Worm (Caenorhabditis elegans) whole organism, L4 larva: ENCODE data around the gene Y49F6B.14.
A peak's percentile ranks its signal among the peaks of the same experiment; 100 is the strongest.
"Not testable (repeated sequence)": the region's sequence is repeated elsewhere in the genome, so short reads cannot be mapped to it uniquely, and the experiment has no call there.

Experiments used
- F10B5.3 ChIP-seq: sonication (generic microtip); optimal IDR thresholded peaks from 2 replicates; lab custom pipeline; 2016; ENCODE audit warnings: mild to moderate bottlenecking, missing genetic modification characterization, missing compliant biosample characterization
- F37D6.2 ChIP-seq: sonication (generic microtip); optimal IDR thresholded peaks from 2 replicates; lab custom pipeline; 2016; ENCODE audit warnings: mild to moderate bottlenecking, missing genetic modification characterization, missing compliant biosample characterization
- F44E2.7 ChIP-seq: fragments of 200-800 bp; sonication (Bioruptor generic); IDR thresholded peaks from 2 replicates; pipeline ENCODE4 v2.1.2; 2022; ENCODE audit warnings: missing genetic modification characterization, missing compliant biosample characterization
- T26A8.4 ChIP-seq: fragments of 200-800 bp; sonication (Bioruptor generic); IDR thresholded peaks from 2 replicates; pipeline ENCODE4 v1.3.6; 2022; ENCODE audit warnings: missing genetic modification characterization, missing compliant biosample characterization
- Y75B8A.6 ChIP-seq: fragments of 200-800 bp; sonication (Bioruptor generic); IDR thresholded peaks from 2 replicates; pipeline ENCODE4 v1.3.6; 2022; ENCODE audit warnings: missing genetic modification reagents, missing genetic modification characterization, missing compliant biosample characterization
- aha-1 ChIP-seq: fragments of 150-350 bp; peaks from one replicate; lab custom pipeline; 2014; ENCODE audit warnings: missing biosample characterization, missing genetic modification characterization
- attf-4 ChIP-seq: sonication (generic microtip); optimal IDR thresholded peaks from 3 replicates; lab custom pipeline; 2017; ENCODE audit warnings: missing biosample characterization, missing genetic modification characterization
- ceh-44 ChIP-seq: fragments of 200-800 bp; sonication (Bioruptor generic); IDR thresholded peaks from 2 replicates; pipeline ENCODE4 v1.3.6; 2022; ENCODE audit warnings: missing genetic modification reagents, missing genetic modification characterization, missing compliant biosample characterization
- cey-2 ChIP-seq: sonication (generic microtip); optimal IDR thresholded peaks from 3 replicates; lab custom pipeline; 2017; ENCODE audit warnings: missing genetic modification characterization, mild to moderate bottlenecking, missing compliant biosample characterization, antibody characterized with exemption, borderline replicate concordance; ENCODE audit not compliant: insufficient read depth
- ctbp-1 ChIP-seq: fragments of 200-800 bp; sonication (Bioruptor generic); IDR thresholded peaks from 2 replicates; pipeline ENCODE4 v1.3.6; 2022; ENCODE audit warnings: missing genetic modification reagents, missing genetic modification characterization, missing compliant biosample characterization
- daf-19 ChIP-seq: fragments of 200-800 bp; sonication (Bioruptor generic); conservative IDR thresholded peaks from 2 replicates; pipeline ENCODE4 v1.3.6; 2022; ENCODE audit warnings: missing genetic modification characterization, missing compliant biosample characterization
- dmd-6 ChIP-seq: fragments of 200-800 bp; sonication (Bioruptor generic); IDR thresholded peaks from 2 replicates; pipeline ENCODE4 v1.3.6; 2022; ENCODE audit warnings: missing genetic modification reagents, missing genetic modification characterization, missing compliant biosample characterization
- dmd-9 ChIP-seq: fragments of 200-800 bp; sonication (Bioruptor generic); IDR thresholded peaks from 2 replicates; pipeline ENCODE4 v1.3.6; 2022; ENCODE audit warnings: missing genetic modification reagents, missing genetic modification characterization, missing compliant biosample characterization
- dpl-1 ChIP-seq: fragments of 150-350 bp; optimal IDR thresholded peaks from 2 replicates; lab custom pipeline; 2014; ENCODE audit warnings: missing biosample characterization, missing genetic modification reagents, missing genetic modification characterization
- duxl-1 ChIP-seq: sonication (generic microtip); optimal IDR thresholded peaks from 2 replicates; lab custom pipeline; 2016; ENCODE audit warnings: mild to moderate bottlenecking, missing genetic modification characterization, moderate library complexity, missing compliant biosample characterization; ENCODE audit not compliant: poor library complexity
- dve-1 ChIP-seq: sonication (generic microtip); optimal IDR thresholded peaks from 2 replicates; lab custom pipeline; 2017; ENCODE audit warnings: antibody characterized with exemption, mild to moderate bottlenecking, missing genetic modification characterization, missing compliant biosample characterization; ENCODE audit not compliant: insufficient read depth
- hif-1 ChIP-seq, 2 experiments: sonication (generic microtip); optimal IDR thresholded peaks; 2 replicates each; lab custom pipeline; 2016 to 2017; ENCODE audit warnings: missing compliant biosample characterization in 2 of 2, missing genetic modification characterization in 2 of 2, missing genetic modification reagents in 2 of 2, missing genotype in 2 of 2, mild to moderate bottlenecking in 1 of 2
- hlh-11 ChIP-seq: fragments of 200-800 bp; sonication (Bioruptor generic); optimal IDR thresholded peaks from 2 replicates; lab custom pipeline; 2018; ENCODE audit warnings: mild to moderate bottlenecking, missing genetic modification characterization, missing compliant biosample characterization
- hlh-30 ChIP-seq: sonication (generic microtip); optimal IDR thresholded peaks from 2 replicates; lab custom pipeline; 2017; ENCODE audit warnings: antibody characterized with exemption, mild to moderate bottlenecking, missing genetic modification characterization, missing compliant biosample characterization; ENCODE audit not compliant: insufficient read depth
- hmg-1.1 ChIP-seq: fragments of 200-800 bp; sonication (Bioruptor generic); IDR thresholded peaks from 2 replicates; pipeline ENCODE4 v1.3.6; 2022; ENCODE audit warnings: missing genetic modification reagents, missing genetic modification characterization, missing compliant biosample characterization
- lin-15B ChIP-seq: fragments of 150-350 bp; sonication (generic microtip); optimal IDR thresholded peaks from 3 replicates; lab custom pipeline; 2014; ENCODE audit warnings: missing biosample characterization, missing genetic modification characterization
- lin-29 ChIP-seq: fragments of 200-800 bp; sonication (Bioruptor generic); IDR thresholded peaks from 2 replicates; pipeline ENCODE4 v1.3.6; 2022; ENCODE audit warnings: missing genetic modification reagents, missing genetic modification characterization, missing compliant biosample characterization
- lsy-2 ChIP-seq, 2 experiments: fragments of 150-350 bp in 1 of 2; sonication (generic microtip) in 1 of 2; optimal IDR thresholded peaks; 2 replicates each; lab custom pipeline; 2014 to 2017; ENCODE audit warnings: missing biosample characterization in 2 of 2, missing genetic modification characterization in 2 of 2
- madf-5 ChIP-seq, 2 experiments: fragments of 200-800 bp; sonication (Bioruptor generic); IDR thresholded peaks; 2 replicates each; pipeline ENCODE4 v1.3.6; 2022; ENCODE audit warnings: missing compliant biosample characterization in 2 of 2, missing genetic modification characterization in 2 of 2
- mes-2 ChIP-seq: sonication (generic microtip); optimal IDR thresholded peaks from 2 replicates; lab custom pipeline; 2016; ENCODE audit warnings: missing genotype, mild to moderate bottlenecking, missing genetic modification characterization, missing compliant biosample characterization; ENCODE audit not compliant: poor library complexity, severe bottlenecking
- mxl-3 ChIP-seq: fragments of 200-800 bp; sonication (Bioruptor generic); optimal IDR thresholded peaks from 2 replicates; lab custom pipeline; 2018; ENCODE audit warnings: mild to moderate bottlenecking, missing genetic modification characterization, missing compliant biosample characterization
- nhr-11 ChIP-seq: fragments of 150-350 bp; optimal IDR thresholded peaks from 2 replicates; lab custom pipeline; 2014; ENCODE audit warnings: missing biosample characterization, missing genetic modification characterization
- nhr-25 ChIP-seq: sonication (generic microtip); optimal IDR thresholded peaks from 2 replicates; lab custom pipeline; 2017; ENCODE audit warnings: missing genetic modification characterization, mild to moderate bottlenecking, missing compliant biosample characterization, antibody characterized with exemption, moderate library complexity, borderline replicate concordance; ENCODE audit not compliant: insufficient read depth
- nhr-41 ChIP-seq: fragments of 200-800 bp; sonication (Bioruptor generic); IDR thresholded peaks from 2 replicates; pipeline ENCODE4 v1.3.6; 2022; ENCODE audit warnings: missing genetic modification reagents, missing genetic modification characterization, missing compliant biosample characterization
- nhr-6 ChIP-seq: fragments of 150-350 bp; optimal IDR thresholded peaks from 2 replicates; lab custom pipeline; 2014; ENCODE audit warnings: missing biosample characterization, missing genetic modification characterization
- nhr-77 ChIP-seq: fragments of 150-350 bp; optimal IDR thresholded peaks from 2 replicates; lab custom pipeline; 2014; ENCODE audit warnings: missing biosample characterization, missing genetic modification characterization
- pha-4 ChIP-seq, 2 experiments: fragments of 150-350 bp in 1 of 2; fragments of 200-800 bp in 1 of 2; sonication (Bioruptor generic) in 1 of 2; IDR thresholded peaks in 1 of 2; optimal IDR thresholded peaks in 1 of 2; 2 replicates each; pipeline versions ENCODE4 v1.3.6 to Lab custom; 2014 to 2022; ENCODE audit warnings: missing genetic modification characterization in 2 of 2, missing genetic modification reagents in 2 of 2, missing biosample characterization in 1 of 2, missing compliant biosample characterization in 1 of 2
- php-3 ChIP-seq: fragments of 200-800 bp; sonication (Bioruptor generic); IDR thresholded peaks from 2 replicates; pipeline ENCODE4 v1.3.6; 2022; ENCODE audit warnings: missing genetic modification reagents, missing genetic modification characterization, missing compliant biosample characterization
- rbr-2 ChIP-seq: sonication (generic microtip); optimal IDR thresholded peaks from 2 replicates; lab custom pipeline; 2016; ENCODE audit warnings: missing genotype, missing genetic modification characterization, missing compliant biosample characterization
- saeg-2 ChIP-seq: fragments of 200-800 bp; sonication (Bioruptor generic); IDR thresholded peaks from 2 replicates; pipeline ENCODE4 v1.3.6; 2022; ENCODE audit warnings: missing genetic modification reagents, missing genetic modification characterization, missing compliant biosample characterization
- set-16 ChIP-seq: fragments of 200-800 bp; sonication (Bioruptor generic); IDR thresholded peaks from 2 replicates; pipeline ENCODE4 v1.3.6; 2022; ENCODE audit warnings: missing genetic modification reagents, missing genetic modification characterization, missing compliant biosample characterization
- skn-1 ChIP-seq: fragments of 150-350 bp; optimal IDR thresholded peaks from 2 replicates; lab custom pipeline; 2014; ENCODE audit warnings: missing biosample characterization, missing genetic modification characterization
- spr-3 ChIP-seq: fragments of 200-800 bp; sonication (Bioruptor generic); optimal IDR thresholded peaks from 2 replicates; lab custom pipeline; 2018; ENCODE audit warnings: mild to moderate bottlenecking, missing genetic modification characterization, missing compliant biosample characterization
- tag-97 ChIP-seq: fragments of 200-800 bp; sonication (Bioruptor generic); IDR thresholded peaks from 2 replicates; pipeline ENCODE4 v1.3.6; 2022; ENCODE audit warnings: missing genetic modification characterization, missing compliant biosample characterization
- vab-7 ChIP-seq: fragments of 200-800 bp; sonication (Bioruptor generic); IDR thresholded peaks from 2 replicates; pipeline ENCODE4 v1.3.6; 2022; ENCODE audit warnings: missing genetic modification reagents, missing genetic modification characterization, missing compliant biosample characterization
- zfp-2 ChIP-seq: sonication (generic microtip); optimal IDR thresholded peaks from 2 replicates; lab custom pipeline; 2016; ENCODE audit warnings: mild to moderate bottlenecking, missing genetic modification characterization, missing compliant biosample characterization
- ztf-7 ChIP-seq: fragments of 150-350 bp; optimal IDR thresholded peaks from 2 replicates; lab custom pipeline; 2014; ENCODE audit warnings: missing biosample characterization, missing genetic modification characterization

Y49F6B.14 gene

ce11 chrII:3540151-3540550, 24.9 kb upstream of the Y49F6B.14 start:
- TF ChIP-seq tag-97 (GFP tag; lab: Robert Waterston, UW), result no peak
- peak; percentile 69; the same call in 1 of the 2 replicates for TF ChIP-seq set-16 (GFP tag; lab: Robert Waterston, UW)

- no peak for TF ChIP-seq cey-2 (tag; lab: Kevin White, UChicago)
- no peak for TF ChIP-seq ceh-44 (GFP tag; lab: Robert Waterston, UW)
- no peak for TF ChIP-seq nhr-77 (tag; lab: Kevin White, UChicago)
- TF ChIP-seq attf-4 (tag; lab: Kevin White, UChicago), result no peak
- TF ChIP-seq ztf-7 (tag; lab: Kevin White, UChicago), result no peak
- no peak for TF ChIP-seq php-3
- TF ChIP-seq saeg-2 (GFP tag; lab: Robert Waterston, UW), result no peak
Measured at ce11 chrII:3528256-3528655, 13.0 kb upstream of the Y49F6B.14 start, which contains the start of gene ncs-6. TSS of gene ncs-6 (minus strand) at chrII:3528516.

ce11 chrII:3527460-3527859, 12.2 kb upstream of the Y49F6B.14 start:
- TF ChIP-seq nhr-41 (GFP tag; lab: Robert Waterston, UW) (no peak), aha-1 (tag; lab: Kevin White, UChicago) (peak; percentile 20)

- TF ChIP-seq Y75B8A.6 (no peak), skn-1 (tag; lab: Kevin White, UChicago) (no peak), nhr-6 (tag; lab: Kevin White, UChicago) (no peak), dmd-9 (GFP tag; lab: Robert Waterston, UW) (no peak), hlh-30 (tag; lab: Kevin White, UChicago) (no peak), hmg-1.1 (GFP tag; lab: Robert Waterston, UW) (no peak), lin-15B (tag; lab: Kevin White, UChicago) (no peak), mxl-3 (GFP tag; lab: Kevin White, UChicago) (no peak), nhr-77 (tag; lab: Kevin White, UChicago) (no peak), F44E2.7 (GFP tag; lab: Robert Waterston, UW) (no peak), F10B5.3 (tag; lab: Kevin White, UChicago) (no peak), nhr-25 (tag; lab: Kevin White, UChicago) (no peak), madf-5 (GFP tag; IDR thresholded peaks at IDR 0.05; lab: Robert Waterston, UW) (no peak), spr-3 (GFP tag; lab: Kevin White, UChicago) (no peak)
Measured at ce11 chrII:3524097-3524496, 8.8 kb upstream of the Y49F6B.14 start, which contains the start of gene col-72. TSS of gene col-72 (minus strand) at chrII:3524197.

ce11 chrII:3523547-3523946, 8.3 kb upstream of the Y49F6B.14 start:
- TF ChIP-seq hif-1 (tag; optimal IDR thresholded peaks at IDR 0.05; lab: Kevin White, UChicago) (peak in 1 of 2 experiments; percentile 39), hlh-11 (peak; percentile 26), aha-1 (tag; lab: Kevin White, UChicago) (peak; percentile 81), daf-19 (GFP tag; lab: Robert Waterston, UW) (0 out of 2 replicates have a peak, but pooled peaks have one; percentile 14), rbr-2 (tag; lab: Kevin White, UChicago) (peak; percentile 83), dve-1 (peak; percentile 23), F37D6.2 (tag; lab: Kevin White, UChicago) (peak; percentile 52), pha-4 (GFP tag; IDR thresholded peaks at IDR 0.05; lab: Robert Waterston, UW) (peak; percentile 75), dpl-1 (GFP tag; lab: Kevin White, UChicago) (peak; percentile 41), nhr-11 (tag; lab: Kevin White, UChicago) (peak; percentile 57), dmd-6 (GFP tag; lab: Robert Waterston, UW) (peak; percentile 80), duxl-1 (tag; lab: Kevin White, UChicago) (peak; percentile 10), lsy-2 (tag; optimal IDR thresholded peaks at IDR 0.05; lab: Kevin White, UChicago) (peak; percentile 77 to 96), ctbp-1 (GFP tag; lab: Robert Waterston, UW) (peak; percentile 55; the same call in 1 of the 2 replicates), lin-29 (GFP tag; lab: Robert Waterston, UW) (peak; percentile 74), vab-7 (GFP tag; lab: Robert Waterston, UW) (peak; percentile 70), mes-2 (tag; lab: Kevin White, UChicago) (peak; percentile 66), dmd-9 (GFP tag; lab: Robert Waterston, UW) (0 out of 2 replicates have a peak, but pooled peaks have one; percentile 63), T26A8.4 (peak; percentile 44; the same call in 1 of the 2 replicates), zfp-2 (tag; lab: Kevin White, UChicago) (peak; percentile 53)
- TF ChIP-seq pha-4 (tag; optimal IDR thresholded peaks at IDR 0.05; lab: Kevin White, UChicago), result not testable (repeated sequence)
